Worm (Caenorhabditis elegans) whole organism, L2 larva: ENCODE data around the gene elt-4.

Experiments used
- C34F6.9 ChIP-seq: fragments of 150-350 bp; optimal IDR thresholded peaks from 2 replicates; lab custom pipeline; 2014; ENCODE audit warnings: missing biosample characterization, missing genetic modification characterization
- F13H6.1 ChIP-seq: sonication (generic microtip); optimal IDR thresholded peaks from 2 replicates; lab custom pipeline; 2016; ENCODE audit warnings: missing genetic modification characterization, missing compliant biosample characterization
- R02D3.7 ChIP-seq: fragments of 150-350 bp; optimal IDR thresholded peaks from 2 replicates; lab custom pipeline; 2014; ENCODE audit warnings: missing biosample characterization, missing genetic modification characterization
- Y55F3AM.14 ChIP-seq: fragments of 200-800 bp; sonication (Bioruptor generic); optimal IDR thresholded peaks from 2 replicates; lab custom pipeline; 2018; ENCODE audit warnings: mild to moderate bottlenecking, missing genetic modification characterization, missing compliant biosample characterization
- ZK546.5 ChIP-seq: sonication (generic microtip); optimal IDR thresholded peaks from 2 replicates; lab custom pipeline; 2017; ENCODE audit warnings: missing biosample characterization, missing genetic modification characterization
- alr-1 ChIP-seq: fragments of 150-350 bp; optimal IDR thresholded peaks from 2 replicates; lab custom pipeline; 2014; ENCODE audit warnings: missing biosample characterization, missing genetic modification characterization
- aly-2 ChIP-seq: fragments of 150-350 bp; optimal IDR thresholded peaks from 2 replicates; lab custom pipeline; 2014; ENCODE audit warnings: missing biosample characterization, missing genetic modification characterization
- ama-1 ChIP-seq: fragments of 150-350 bp; optimal IDR thresholded peaks from 2 replicates; lab custom pipeline; 2018; ENCODE audit warnings: inconsistent platforms
- blmp-1 ChIP-seq: sonication (generic microtip); optimal IDR thresholded peaks from 2 replicates; lab custom pipeline; 2017; ENCODE audit warnings: missing genetic modification characterization, mild to moderate bottlenecking, missing compliant biosample characterization, antibody characterized with exemption, moderate library complexity; ENCODE audit not compliant: insufficient read depth
- ceh-16 ChIP-seq: fragments of 150-350 bp; optimal IDR thresholded peaks from 2 replicates; lab custom pipeline; 2014; ENCODE audit warnings: missing biosample characterization, missing genetic modification characterization
- ceh-82 ChIP-seq: fragments of 150-350 bp; optimal IDR thresholded peaks from 2 replicates; lab custom pipeline; 2014; ENCODE audit warnings: missing biosample characterization, missing genetic modification characterization
- crh-2 ChIP-seq: sonication (generic microtip); optimal IDR thresholded peaks from 2 replicates; lab custom pipeline; 2017; ENCODE audit warnings: missing biosample characterization, missing genetic modification characterization
- dmd-4 ChIP-seq: sonication (generic microtip); optimal IDR thresholded peaks from 2 replicates; lab custom pipeline; 2017; ENCODE audit warnings: missing biosample characterization, missing genetic modification characterization
- egl-27 ChIP-seq: sonication (generic microtip); optimal IDR thresholded peaks from 3 replicates; lab custom pipeline; 2017; ENCODE audit warnings: missing biosample characterization, missing genetic modification reagents, missing genetic modification characterization
- elt-1 ChIP-seq: fragments of 150-350 bp; optimal IDR thresholded peaks from 2 replicates; lab custom pipeline; 2014; ENCODE audit warnings: missing biosample characterization, missing genetic modification characterization
- elt-3 ChIP-seq: sonication (generic microtip); optimal IDR thresholded peaks from 2 replicates; lab custom pipeline; 2017; ENCODE audit warnings: missing biosample characterization, missing genetic modification characterization
- fos-1 ChIP-seq: fragments of 150-350 bp; optimal IDR thresholded peaks from 2 replicates; lab custom pipeline; 2014; ENCODE audit warnings: missing biosample characterization, missing genetic modification characterization
- gmeb-1 ChIP-seq: fragments of 150-350 bp; optimal IDR thresholded peaks from 2 replicates; lab custom pipeline; 2014; ENCODE audit warnings: missing biosample characterization, missing genetic modification characterization
- lin-11 ChIP-seq: fragments of 150-350 bp; sonication (generic microtip); optimal IDR thresholded peaks from 2 replicates; lab custom pipeline; 2014; ENCODE audit warnings: missing biosample characterization, missing genetic modification characterization, inconsistent platforms, mixed read lengths
- lin-13 ChIP-seq: fragments of 150-350 bp; optimal IDR thresholded peaks from 2 replicates; lab custom pipeline; 2014; ENCODE audit warnings: missing biosample characterization, missing genetic modification reagents, missing genetic modification characterization
- lin-39 ChIP-seq: fragments of 150-350 bp; optimal IDR thresholded peaks from 2 replicates; lab custom pipeline; 2014; ENCODE audit warnings: missing biosample characterization, missing genetic modification reagents, missing genetic modification characterization
- lsy-2 ChIP-seq, 2 experiments: fragments of 150-350 bp in 1 of 2; sonication (generic microtip) in 1 of 2; optimal IDR thresholded peaks; 2 replicates each; lab custom pipeline; 2014 to 2017; ENCODE audit warnings: missing biosample characterization in 2 of 2, missing genetic modification characterization in 2 of 2
- mab-5 ChIP-seq: fragments of 150-350 bp; optimal IDR thresholded peaks from 2 replicates; lab custom pipeline; 2014; ENCODE audit warnings: missing biosample characterization, missing genetic modification characterization
- mbf-1 ChIP-seq: sonication (generic microtip); optimal IDR thresholded peaks from 2 replicates; lab custom pipeline; 2017; ENCODE audit warnings: missing biosample characterization, missing genetic modification characterization
- mdl-1 ChIP-seq, 2 experiments: fragments of 150-350 bp in 1 of 2; sonication (generic microtip) in 1 of 2; optimal IDR thresholded peaks; 2 replicates each; lab custom pipeline; 2017; ENCODE audit warnings: missing biosample characterization in 2 of 2, missing genetic modification characterization in 2 of 2
- nhr-10 ChIP-seq: sonication (generic microtip); optimal IDR thresholded peaks from 2 replicates; lab custom pipeline; 2017; ENCODE audit warnings: missing biosample characterization, missing genetic modification characterization
- nhr-11 ChIP-seq: fragments of 150-350 bp; optimal IDR thresholded peaks from 2 replicates; lab custom pipeline; 2014; ENCODE audit warnings: missing biosample characterization, missing genetic modification characterization
- nhr-12 ChIP-seq: fragments of 150-350 bp; optimal IDR thresholded peaks from 2 replicates; lab custom pipeline; 2014; ENCODE audit warnings: missing biosample characterization, missing genetic modification characterization
- nhr-129 ChIP-seq: fragments of 150-350 bp; optimal IDR thresholded peaks from 2 replicates; lab custom pipeline; 2014; ENCODE audit warnings: missing biosample characterization, missing genetic modification characterization
- nhr-21 ChIP-seq: fragments of 150-350 bp; optimal IDR thresholded peaks from 2 replicates; lab custom pipeline; 2014; ENCODE audit warnings: missing biosample characterization, missing genetic modification characterization
- nhr-23 ChIP-seq: fragments of 150-350 bp; optimal IDR thresholded peaks from 2 replicates; lab custom pipeline; 2014; ENCODE audit warnings: missing biosample characterization, missing genetic modification reagents, missing genetic modification characterization
- nhr-237 ChIP-seq: fragments of 150-350 bp; optimal IDR thresholded peaks from 2 replicates; lab custom pipeline; 2014; ENCODE audit warnings: missing biosample characterization, missing genetic modification characterization
- nhr-25 ChIP-seq: fragments of 150-350 bp; sonication (generic microtip); optimal IDR thresholded peaks from 3 replicates; lab custom pipeline; 2014; ENCODE audit warnings: missing biosample characterization, missing genetic modification characterization
- nhr-77 ChIP-seq: fragments of 150-350 bp; optimal IDR thresholded peaks from 2 replicates; lab custom pipeline; 2014; ENCODE audit warnings: missing biosample characterization, missing genetic modification characterization
- peb-1 ChIP-seq: fragments of 150-350 bp; optimal IDR thresholded peaks from 2 replicates; lab custom pipeline; 2014; ENCODE audit warnings: missing biosample characterization, missing genetic modification characterization
- sem-4 ChIP-seq: fragments of 150-350 bp; optimal IDR thresholded peaks from 2 replicates; lab custom pipeline; 2014; ENCODE audit warnings: missing biosample characterization, missing genetic modification reagents, missing genetic modification characterization
- skn-1 ChIP-seq: sonication (generic microtip); optimal IDR thresholded peaks from 2 replicates; lab custom pipeline; 2017; ENCODE audit warnings: missing biosample characterization, missing genetic modification characterization
- sma-3 ChIP-seq: sonication (generic microtip); optimal IDR thresholded peaks from 2 replicates; lab custom pipeline; 2016; ENCODE audit warnings: missing genetic modification reagents, missing genetic modification characterization, missing compliant biosample characterization
- sma-9 ChIP-seq, 2 experiments: fragments of 150-350 bp in 1 of 2; sonication (generic microtip) in 1 of 2; optimal IDR thresholded peaks; 2 replicates each; lab custom pipeline; 2014 to 2016; ENCODE audit warnings: missing genetic modification characterization in 2 of 2, mild to moderate bottlenecking in 1 of 2, missing biosample characterization in 1 of 2, missing compliant biosample characterization in 1 of 2, missing genetic modification reagents in 1 of 2, moderate library complexity in 1 of 2
- snpc-4 ChIP-seq: fragments of 150-350 bp; optimal IDR thresholded peaks from 2 replicates; lab custom pipeline; 2014; ENCODE audit warnings: missing biosample characterization, missing genetic modification characterization
- unc-39 ChIP-seq: fragments of 150-350 bp; optimal IDR thresholded peaks from 2 replicates; lab custom pipeline; 2014; ENCODE audit warnings: missing biosample characterization, missing genetic modification characterization
- unc-55 ChIP-seq: fragments of 150-350 bp; sonication (generic microtip); optimal IDR thresholded peaks from 3 replicates; lab custom pipeline; 2014; ENCODE audit warnings: missing biosample characterization, missing genetic modification reagents, missing genetic modification characterization
- unc-62 ChIP-seq: fragments of 150-350 bp; optimal IDR thresholded peaks from 2 replicates; lab custom pipeline; 2014; ENCODE audit warnings: missing biosample characterization, missing genetic modification reagents, missing genetic modification characterization
- zag-1 ChIP-seq: fragments of 150-350 bp; optimal IDR thresholded peaks from 2 replicates; lab custom pipeline; 2014; ENCODE audit warnings: missing biosample characterization, missing genetic modification characterization
- ztf-1 ChIP-seq: fragments of 200-800 bp; sonication (Bioruptor generic); conservative IDR thresholded peaks from 2 replicates; pipeline ENCODE4 v1.3.6; 2022; ENCODE audit warnings: missing genetic modification characterization, missing compliant biosample characterization
- ztf-11 ChIP-seq: sonication (generic microtip); optimal IDR thresholded peaks from 2 replicates; lab custom pipeline; 2017; ENCODE audit warnings: missing biosample characterization, missing genetic modification characterization

Gene elt-4

DNA sequence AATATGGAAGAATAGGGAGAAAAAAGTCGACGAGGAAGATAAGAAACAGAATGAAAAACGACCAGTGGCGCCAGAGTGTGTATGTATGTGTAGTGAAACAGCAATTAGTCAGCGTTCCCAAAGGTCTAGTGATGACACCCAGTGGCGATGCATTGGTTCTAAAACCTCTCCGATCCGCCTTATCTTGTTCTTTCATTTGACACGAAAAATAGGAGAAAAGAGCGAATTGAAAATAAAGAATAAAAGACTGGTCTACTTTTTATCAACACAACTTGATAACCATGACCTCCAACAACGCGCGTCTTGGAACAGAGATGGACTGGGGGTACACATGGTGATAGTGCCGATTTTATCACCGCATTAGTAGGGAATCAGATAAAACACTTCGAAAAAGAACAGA, 44.5 kb upstream of the elt-4 start (continued):
- TF ChIP-seq sma-9 (GFP tag; optimal IDR thresholded peaks at IDR 0.05; lab: Kevin White, UChicago) (peak; percentile 58), sma-9 (tag; optimal IDR thresholded peaks at IDR 0.05; lab: Kevin White, UChicago) (no peak), skn-1 (no peak), unc-55 (GFP tag; lab: Kevin White, UChicago) (peak; percentile 24), snpc-4 (tag; lab: Kevin White, UChicago) (no peak), Y55F3AM.14 (GFP tag; lab: Kevin White, UChicago) (no peak), gmeb-1 (peak; percentile 7), unc-62 (GFP tag; lab: Kevin White, UChicago) (no peak), alr-1 (tag; lab: Kevin White, UChicago) (no peak), mab-5 (peak; percentile 47), lin-13 (GFP tag; lab: Kevin White, UChicago) (no peak), mbf-1 (tag; lab: Kevin White, UChicago) (no peak), nhr-25 (peak; percentile 19), nhr-23 (no peak), sma-3 (GFP tag; lab: Kevin White, UChicago) (peak; percentile 11)

DNA sequence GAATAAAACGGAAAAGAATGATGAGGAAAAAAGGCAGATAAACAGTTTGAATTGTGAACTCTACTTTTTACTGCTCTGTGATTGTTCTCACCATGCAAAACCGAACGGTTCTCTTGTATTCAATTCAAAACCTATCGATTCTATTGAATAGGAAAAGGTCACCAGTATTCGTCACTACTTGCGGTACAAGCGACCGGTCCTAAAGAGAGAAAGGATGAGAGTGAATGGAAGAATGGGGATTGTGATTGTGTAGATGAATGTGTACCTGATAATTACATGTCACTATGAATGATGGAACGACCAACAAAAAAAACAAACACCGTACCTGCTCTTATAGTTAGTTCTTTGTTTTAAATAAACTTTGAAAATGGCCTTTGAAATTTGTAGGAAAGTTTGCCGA, 42.5 kb upstream of the elt-4 start:
- TF ChIP-seq mdl-1 (tag; optimal IDR thresholded peaks at IDR 0.05; lab: Kevin White, UChicago), result no peak
- TF ChIP-seq lin-11 (tag; lab: Kevin White, UChicago), result no peak
- TF ChIP-seq nhr-129 (tag; lab: Kevin White, UChicago), result no peak
- TF ChIP-seq ztf-1, result no peak
- TF ChIP-seq blmp-1, result peak; percentile 24

DNA sequence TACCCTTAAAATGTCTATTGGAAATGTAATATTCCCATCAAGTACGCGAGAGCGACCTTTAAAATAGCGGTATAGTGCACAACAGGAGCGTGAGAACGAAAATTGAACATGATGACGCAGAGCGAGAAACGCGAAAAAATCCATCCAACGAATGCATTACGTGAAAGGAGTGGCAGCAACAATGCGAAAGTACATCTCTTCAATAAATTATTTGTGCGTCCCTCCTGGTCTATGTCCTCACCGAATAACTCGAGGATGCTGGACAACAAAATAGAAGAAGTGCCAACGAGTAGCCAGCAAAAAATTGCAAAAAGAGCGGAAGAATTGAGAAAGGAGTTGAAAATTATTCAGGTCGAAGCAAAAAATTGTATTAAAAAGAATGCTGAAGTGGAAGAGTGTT, 41.5 kb upstream of the elt-4 start:
- TF ChIP-seq snpc-4 (tag; lab: Kevin White, UChicago), result no peak

DNA sequence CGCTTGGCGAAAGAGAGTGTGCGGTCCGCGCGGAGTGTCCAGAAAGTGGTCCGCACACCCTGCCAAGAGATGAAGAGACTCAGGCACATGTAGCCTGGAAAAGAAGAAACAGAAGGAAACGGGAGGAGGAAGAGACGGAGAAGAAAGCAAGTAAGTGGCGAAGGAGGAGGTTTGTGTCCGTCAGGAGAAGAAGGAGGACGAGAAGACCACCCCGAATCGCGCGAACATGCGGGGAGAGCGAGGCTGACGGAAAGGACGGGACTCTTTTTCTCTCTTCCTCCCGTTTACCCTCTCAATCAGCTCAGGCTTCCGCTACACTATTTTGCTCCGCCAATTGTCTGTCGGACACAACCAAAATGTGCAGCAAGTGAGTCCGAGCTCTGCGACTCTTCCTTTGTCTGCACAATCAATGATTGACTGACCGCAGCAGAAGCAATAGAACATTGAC, 39.8 kb upstream of the elt-4 start:
- TF ChIP-seq aly-2 (tag; lab: Kevin White, UChicago) (no peak), ztf-1 (no peak), nhr-21 (no peak), crh-2 (tag; lab: Kevin White, UChicago) (peak; percentile 47), nhr-25 (no peak), nhr-11 (no peak), nhr-129 (tag; lab: Kevin White, UChicago) (peak; percentile 80), dmd-4 (tag; lab: Kevin White, UChicago) (no peak), skn-1 (no peak), mbf-1 (tag; lab: Kevin White, UChicago) (no peak), R02D3.7 (tag; lab: Kevin White, UChicago) (no peak), ceh-82 (tag; lab: Kevin White, UChicago) (no peak), sma-9 (GFP tag; optimal IDR thresholded peaks at IDR 0.05; lab: Kevin White, UChicago) (peak; percentile 78), sma-9 (tag; optimal IDR thresholded peaks at IDR 0.05; lab: Kevin White, UChicago) (no peak), peb-1 (peak; percentile 3), snpc-4 (tag; lab: Kevin White, UChicago) (peak; percentile 19), nhr-10 (tag; lab: Kevin White, UChicago) (no peak), lsy-2 (tag; optimal IDR thresholded peaks at IDR 0.05; lab: Kevin White, UChicago) (peak; percentile 39 to 75), elt-3 (tag; lab: Kevin White, UChicago) (no peak), sma-3 (GFP tag; lab: Kevin White, UChicago) (no peak), fos-1 (peak; percentile 34), egl-27 (peak; percentile 34), mab-5 (peak; percentile 63), blmp-1 (no peak), zag-1 (tag; lab: Kevin White, UChicago) (peak; percentile 95), lin-13 (GFP tag; lab: Kevin White, UChicago) (peak; percentile 65), sem-4 (tag; lab: Kevin White, UChicago) (peak; percentile 81), unc-55 (GFP tag; lab: Kevin White, UChicago) (peak; percentile 91), ama-1 (lab: Kevin White, UChicago) (no peak), lin-39 (tag; lab: Kevin White, UChicago) (no peak), nhr-12 (tag; lab: Kevin White, UChicago) (no peak), elt-1 (tag; lab: Kevin White, UChicago) (no peak), mdl-1 (tag; optimal IDR thresholded peaks at IDR 0.05; lab: Kevin White, UChicago) (peak; percentile 5 to 81), lin-11 (tag; lab: Kevin White, UChicago) (peak; percentile 61), gmeb-1 (no peak), ceh-16 (tag; lab: Kevin White, UChicago) (no peak), ZK546.5 (tag; lab: Kevin White, UChicago) (no peak), F13H6.1 (tag; lab: Kevin White, UChicago) (peak; percentile 86), alr-1 (tag; lab: Kevin White, UChicago) (no peak), nhr-237 (tag; lab: Kevin White, UChicago) (no peak), ztf-11 (tag; lab: Kevin White, UChicago) (no peak), C34F6.9 (tag; lab: Kevin White, UChicago) (peak; percentile 83), nhr-77 (tag; lab: Kevin White, UChicago) (no peak), unc-39 (tag; lab: Kevin White, UChicago) (no peak), unc-62 (GFP tag; lab: Kevin White, UChicago) (no peak)
